Fruit fly (Drosophila melanogaster) whole organism: Measurements from ENCODE around the gene TBC1D23.

ENCODE experiments used
- CG8478 ChIP-seq: fragments of >200 bp; optimal IDR thresholded peaks from 2 replicates; lab custom pipeline; 2018; ENCODE audit warnings: inconsistent platforms
- EcR ChIP-seq, 2 experiments: fragments of >200 bp; optimal IDR thresholded peaks; 2 replicates each; lab custom pipeline; 2017; ENCODE audit warnings: missing biosample characterization in 2 of 2, missing genetic modification characterization in 2 of 2, missing genetic modification reagents in 2 of 2
- psq ChIP-seq: fragments of >200 bp; optimal IDR thresholded peaks from 2 replicates; lab custom pipeline; 2017

dm6 chr2L:1091675-1092074 lies 37.4 kb upstream of the TBC1D23 start:
- TF ChIP-seq CG8478 (lab: Kevin White, UChicago) (no peak), psq (lab: Kevin White, UChicago) (no peak), EcR (GFP tag; optimal IDR thresholded peaks at IDR 0.05; lab: Kevin White, UChicago) (no peak)
